Fruit fly (Drosophila melanogaster) ovary, adult (tissue): ENCODE measurements around the gene EMC5.

Experiments used
- CG17801 ChIP-seq: fragments of 200-800 bp; optimal IDR thresholded peaks from 2 replicates; lab custom pipeline; 2019; ENCODE audit warnings: missing biosample characterization, mild to moderate bottlenecking, missing genetic modification characterization, moderate library complexity; ENCODE audit not compliant: partially characterized antibody

Gene EMC5

dm6 chr2L:19026491-19027197, 39.1 kb downstream of the EMC5 start:
- TF ChIP-seq CG17801 = no peak

- TF ChIP-seq CG17801 = no peak
These were observed 39.9 kb downstream of the EMC5 start, which contains the start of gene Sidpn for dm6 chr2L:19027246-19027886. TSS of gene Sidpn (plus strand) at chr2L:19027710.

dm6 chr2L:19033288-19033687, 45.8 kb downstream of the EMC5 start, which contains the start of gene hook:
TSS of gene hook (minus strand) at chr2L:19033498.
- peak; percentile 32 for TF ChIP-seq CG17801

dm6 chr2L:19034213-19034929, 46.9 kb downstream of the EMC5 start, which contains the start of the genes mib2 and CG31800:
TSS of gene mib2 (plus strand) at chr2L:19034444.
TSS of gene CG31800 (minus strand) at chr2L:19034576.
- peak; percentile 11 for TF ChIP-seq CG17801

dm6 chr2L:19035013-19035412, 47.5 kb downstream of the EMC5 start:
- TF ChIP-seq CG17801 = no peak

dm6 chr2L:19036105-19036714, 48.7 kb downstream of the EMC5 start:
- TF ChIP-seq CG17801 = no peak

dm6 chr2L:19037011-19037410, 49.5 kb downstream of the EMC5 start:
- no peak for TF ChIP-seq CG17801

dm6 chr2L:19037455-19037854, 49.9 kb downstream of the EMC5 start:
- TF ChIP-seq CG17801 = no peak
